Fruit fly (Drosophila melanogaster) whole organism, adult: Measurements from ENCODE around the gene IP3K2.

Source experiments
- CG33017 ChIP-seq: fragments of 200-800 bp; sonication (Bioruptor generic); optimal IDR thresholded peaks from 2 replicates; lab custom pipeline; 2018; ENCODE audit warnings: missing biosample characterization, mild to moderate bottlenecking, missing genetic modification characterization, moderate library complexity
- CG5204 ChIP-seq: fragments of 200-800 bp; sonication (Bioruptor generic); optimal IDR thresholded peaks from 2 replicates; lab custom pipeline; 2016; ENCODE audit warnings: missing biosample characterization, missing genetic modification characterization
- Crg-1 ChIP-seq: fragments of 200-800 bp; sonication (Bioruptor generic); optimal IDR thresholded peaks from 2 replicates; lab custom pipeline; 2016; ENCODE audit warnings: missing biosample characterization, missing genetic modification characterization
- Hr96 ChIP-seq: fragments of 200-800 bp; sonication (Bioruptor generic); optimal IDR thresholded peaks from 2 replicates; lab custom pipeline; 2016; ENCODE audit warnings: missing biosample characterization, missing genetic modification characterization
- cnc ChIP-seq, 2 experiments: fragments of >200 bp; optimal IDR thresholded peaks; 2 replicates each; lab custom pipeline; 2017
- kay ChIP-seq: fragments of 200-800 bp; sonication (Bioruptor generic); peaks from one replicate; lab custom pipeline; 2016; ENCODE audit warnings: missing biosample characterization, missing genetic modification characterization, borderline replicate concordance
- ovo ChIP-seq: fragments of 200-800 bp; sonication (Bioruptor generic); optimal IDR thresholded peaks from 2 replicates; lab custom pipeline; 2016; ENCODE audit warnings: missing biosample characterization, missing genetic modification characterization
- toe ChIP-seq: fragments of 200-800 bp; sonication (Bioruptor generic); optimal IDR thresholded peaks from 2 replicates; lab custom pipeline; 2016; ENCODE audit warnings: missing biosample characterization, missing genetic modification characterization

DNA sequence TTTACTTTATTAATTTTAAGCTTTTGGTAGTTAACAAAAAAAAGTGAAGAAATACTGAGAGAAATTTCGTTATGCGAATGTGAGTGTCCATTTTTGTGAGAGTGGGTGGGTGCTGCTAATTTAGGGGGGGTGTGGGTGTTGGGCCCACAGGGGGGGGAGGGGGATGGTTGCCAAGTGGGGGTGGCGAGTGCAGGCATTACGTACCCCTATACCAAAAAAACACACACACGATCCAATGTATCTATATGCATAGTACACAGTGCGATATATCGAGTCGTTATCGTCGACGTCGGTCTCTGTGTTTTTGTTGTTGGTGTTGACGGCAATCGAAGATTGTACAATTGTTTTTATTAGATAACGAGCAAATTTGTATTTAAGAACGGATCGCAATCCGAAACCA, 20.1 kb downstream of the IP3K2 start:
- TF ChIP-seq Hr96 (GFP tag; lab: Kevin White, UChicago) (no peak), ovo (GFP tag; lab: Kevin White, UChicago) (no peak), toe (GFP tag; lab: Kevin White, UChicago) (no peak), kay (GFP tag; lab: Kevin White, UChicago) (no peak), CG33017 (tag; lab: Kevin White, UChicago) (no peak), Crg-1 (GFP tag; lab: Kevin White, UChicago) (no peak), CG5204 (GFP tag; lab: Kevin White, UChicago) (no peak), cnc (optimal IDR thresholded peaks at IDR 0.05; lab: Kevin White, UChicago) (no peak)
